Fruit fly (Drosophila melanogaster): ENCODE results near the gene MagR.

The MagR gene

DNA sequence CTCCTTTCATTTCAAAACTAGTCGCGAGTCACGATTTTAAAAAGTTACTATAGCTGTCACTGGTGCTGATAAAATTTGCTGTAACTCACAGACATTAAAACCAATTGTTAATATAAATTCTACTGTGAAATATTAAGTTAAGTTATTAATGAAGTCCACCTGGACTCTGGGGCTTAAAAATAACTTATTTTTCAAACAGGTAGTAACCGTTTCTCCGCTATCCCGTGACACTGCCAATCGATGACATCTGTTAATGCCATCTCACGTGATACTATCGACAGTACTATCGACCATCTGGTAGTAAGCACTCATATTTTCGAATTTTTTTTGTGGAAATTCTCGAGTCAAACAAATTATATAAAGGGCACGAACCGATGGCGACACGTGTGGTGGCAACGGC is at the start of gene MagR, which contains the start of gene CG12379 (continued):
- TF ChIP-seq ac (GFP tag; optimal IDR thresholded peaks at IDR 0.05) (no peak), cato (GFP tag; optimal IDR thresholded peaks at IDR 0.05; ENCODE audit: borderline replicate concordance) (no peak), Neu2 (GFP tag; optimal IDR thresholded peaks at IDR 0.05; ENCODE audit: borderline replicate concordance) (peak; percentile 98), ATbp (GFP tag; optimal IDR thresholded peaks at IDR 0.05) (no peak), sens-2 (GFP tag; IDR thresholded peaks at IDR 0.05) (no peak), kni (GFP tag; optimal IDR thresholded peaks at IDR 0.05) (peak; percentile 43), Vsx1 (GFP tag; optimal IDR thresholded peaks at IDR 0.05) (no peak), BtbVII (GFP tag; optimal IDR thresholded peaks at IDR 0.05) (peak; percentile 19), Hr51 (GFP tag; optimal IDR thresholded peaks at IDR 0.05) (peak in 1 of 2 experiments; percentile 57), CG34376 (GFP tag; optimal IDR thresholded peaks at IDR 0.05) (peak; percentile 77), CG8944 (GFP tag; optimal IDR thresholded peaks at IDR 0.05) (no peak), sd (tag; optimal IDR thresholded peaks at IDR 0.05) (no peak), Chrac-16 (GFP tag; optimal IDR thresholded peaks at IDR 0.05) (peak; percentile 57), CG15269 (tag; optimal IDR thresholded peaks at IDR 0.05) (no peak), bbx (GFP tag; IDR thresholded peaks at IDR 0.05; ENCODE audit: partially characterized antibody) (peak; percentile 60), NFAT (GFP tag; IDR thresholded peaks at IDR 0.05) (peak; percentile 39; the same call in 1 of the 2 replicates), Doc3 (GFP tag; IDR thresholded peaks at IDR 0.05; ENCODE audit: partially characterized antibody) (peak; percentile 78), CG6683 (GFP tag; optimal IDR thresholded peaks at IDR 0.05) (no peak), CG12769 (tag; optimal IDR thresholded peaks at IDR 0.05) (no peak), CG8359 (GFP tag; optimal IDR thresholded peaks at IDR 0.05; ENCODE audit: borderline replicate concordance) (no peak), CG5180 (GFP tag; optimal IDR thresholded peaks at IDR 0.05) (no peak), nmo (GFP tag; optimal IDR thresholded peaks at IDR 0.05) (peak; percentile 80), CG18476 (GFP tag; optimal IDR thresholded peaks at IDR 0.05) (no peak), fru (optimal IDR thresholded peaks at IDR 0.05) (no peak), CG8478 (optimal IDR thresholded peaks at IDR 0.05) (no peak), row (GFP tag; IDR thresholded peaks at IDR 0.05) (peak; percentile 95), Max (GFP tag; optimal IDR thresholded peaks at IDR 0.05) (peak; percentile 28), NK7.1 (GFP tag; optimal IDR thresholded peaks at IDR 0.05) (peak; percentile 27), CHES-1-like (GFP tag; optimal IDR thresholded peaks at IDR 0.05) (peak; percentile 48), CG32772 (GFP tag; IDR thresholded peaks at IDR 0.05) (peak; percentile 53; the same call in 1 of the 2 replicates), CG4328 (GFP tag; optimal IDR thresholded peaks at IDR 0.05) (no peak), CG12659 (GFP tag; optimal IDR thresholded peaks at IDR 0.05) (peak; percentile 71), CG12744 (GFP tag; optimal IDR thresholded peaks at IDR 0.05) (peak; percentile 9), CG11398 (GFP tag; optimal IDR thresholded peaks at IDR 0.05) (peak; percentile 29), disco-r (GFP tag; optimal IDR thresholded peaks at IDR 0.05) (peak; percentile 18), pros (GFP tag; optimal IDR thresholded peaks at IDR 0.05) (no peak), fd64A (GFP tag; optimal IDR thresholded peaks at IDR 0.05) (no peak), eyg (GFP tag; optimal IDR thresholded peaks at IDR 0.05) (no peak), mld (GFP tag; IDR thresholded peaks at IDR 0.05; ENCODE audit: partially characterized antibody) (peak; percentile 51; the same call in 1 of the 3 replicates), vvl (GFP tag; IDR thresholded peaks at IDR 0.05) (no peak; the same call in 1 of the 2 replicates), CG4854 (GFP tag; optimal IDR thresholded peaks at IDR 0.05) (no peak), Abd-B (GFP tag; optimal IDR thresholded peaks at IDR 0.05) (peak; percentile 63), C15 (GFP tag; IDR thresholded peaks at IDR 0.05) (no peak), gce (GFP tag; IDR thresholded peaks at IDR 0.05) (no peak), TFAM (GFP tag; optimal IDR thresholded peaks at IDR 0.05) (no peak), jing (GFP tag; optimal IDR thresholded peaks at IDR 0.05) (no peak), prd (optimal IDR thresholded peaks at IDR 0.05) (no peak), prd (GFP tag; IDR thresholded peaks at IDR 0.05) (peak; percentile 70), ems (GFP tag; optimal IDR thresholded peaks at IDR 0.05) (peak; percentile 39), CG34422 (GFP tag; IDR thresholded peaks at IDR 0.05) (no peak), CG11696 (GFP tag; IDR thresholded peaks at IDR 0.05) (no peak)

Data from whole organism, embryonic.